Fruit fly (Drosophila melanogaster) Kc167 (cell line): Measurements from ENCODE around the gene CG7728.

Experiments
- Myc ChIP-seq: fragments of >200 bp; optimal IDR thresholded peaks from 2 replicates; lab custom pipeline; 2017; ENCODE audit warnings: missing external identifiers
- Sin3A ChIP-seq: fragments of >200 bp; optimal IDR thresholded peaks from 2 replicates; lab custom pipeline; 2018; ENCODE audit warnings: missing external identifiers
- insv ChIP-seq: fragments of >200 bp; optimal IDR thresholded peaks from 3 replicates; lab custom pipeline; 2018; ENCODE audit warnings: missing external identifiers
- psq ChIP-seq: fragments of >200 bp; optimal IDR thresholded peaks from 2 replicates; lab custom pipeline; 2017; ENCODE audit warnings: missing external identifiers
- ttk ChIP-seq: sonication (Bioruptor generic); optimal IDR thresholded peaks from 2 replicates; lab custom pipeline; 2017; ENCODE audit warnings: missing external identifiers

dm6 chr3L:17006250-17006693, 10.1 kb upstream of the CG7728 start:
- no peak for TF ChIP-seq Myc (lab: Kevin White, UChicago)
- no peak for TF ChIP-seq ttk (lab: Kevin White, UChicago)
- TF ChIP-seq psq (lab: Kevin White, UChicago): no peak
- no peak for TF ChIP-seq insv (lab: Kevin White, UChicago)
- TF ChIP-seq Sin3A (lab: Kevin White, UChicago): no peak
